Fruit fly (Drosophila melanogaster): ENCODE results near the gene Drsl4.

DNA sequence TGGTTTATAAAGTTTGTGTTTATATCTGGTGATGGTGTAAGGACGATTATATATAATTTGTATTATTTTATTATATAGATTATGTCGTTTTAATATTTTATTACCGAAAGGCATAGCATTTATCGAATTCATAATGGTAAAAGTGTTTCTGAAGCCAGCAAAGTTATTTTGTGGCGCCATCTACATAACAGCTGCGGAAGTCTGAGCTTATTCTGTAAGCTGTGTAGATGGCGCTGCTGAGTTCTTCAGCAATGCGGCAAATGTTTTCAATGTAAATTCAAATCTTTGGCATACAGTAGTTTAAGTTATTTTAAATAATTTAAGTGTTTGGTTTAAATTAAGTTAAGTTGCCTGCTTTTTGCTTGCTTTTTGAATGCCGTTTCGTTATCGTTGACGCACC lies 27.0 kb upstream of the Drsl4 start:
- TF ChIP-seq EcR (GFP tag; optimal IDR thresholded peaks at IDR 0.05) (no peak), usp (GFP tag; optimal IDR thresholded peaks at IDR 0.05) (no peak), pan (optimal IDR thresholded peaks at IDR 0.05) (no peak)
